Fruit fly (Drosophila melanogaster) whole organism, embryonic: ENCODE results near the gene CG15741.

Source experiments
- Abd-B ChIP-seq: fragments of 200-800 bp; sonication (Bioruptor generic); optimal IDR thresholded peaks from 2 replicates; lab custom pipeline; 2018; ENCODE audit warnings: missing biosample characterization, mild to moderate bottlenecking, missing genetic modification characterization, moderate library complexity
- Adf1 ChIP-seq: fragments of 200-800 bp; sonication (Bioruptor generic); IDR thresholded peaks from 2 replicates; pipeline ENCODE4 v1.3.6; 2022; ENCODE audit warnings: missing biosample characterization, missing genetic modification characterization
- Asciz ChIP-seq: fragments of 200-800 bp; sonication (Bioruptor generic); optimal IDR thresholded peaks from 2 replicates; lab custom pipeline; 2017; ENCODE audit warnings: missing biosample characterization, mild to moderate bottlenecking, missing genetic modification characterization, missing genetic modification reagents
- Atf-2 ChIP-seq: fragments of 200-800 bp; sonication (Bioruptor generic); optimal IDR thresholded peaks from 2 replicates; lab custom pipeline; 2016; ENCODE audit warnings: missing biosample characterization, missing genetic modification characterization
- BEAF-32 ChIP-seq: fragments of 200-800 bp; sonication (Bioruptor generic); optimal IDR thresholded peaks from 3 replicates; lab custom pipeline; 2017; ENCODE audit warnings: missing biosample characterization, missing genetic modification characterization, mild to moderate bottlenecking, moderate library complexity, missing genetic modification reagents
- CG11085 ChIP-seq: fragments of 200-800 bp; sonication (Bioruptor generic); IDR thresholded peaks from 2 replicates; pipeline ENCODE4 v1.3.6; 2022; ENCODE audit warnings: missing biosample characterization, missing genetic modification characterization
- CG11696 ChIP-seq: fragments of 200-800 bp; sonication (Bioruptor generic); IDR thresholded peaks from 2 replicates; pipeline ENCODE4 v1.3.6; 2022; ENCODE audit warnings: missing biosample characterization, missing genetic modification characterization
- CG13894 ChIP-seq: fragments of 200-800 bp; sonication (Bioruptor generic); optimal IDR thresholded peaks from 3 replicates; lab custom pipeline; 2018; ENCODE audit warnings: missing biosample characterization, mild to moderate bottlenecking, missing genetic modification characterization, moderate library complexity
- CG14441 ChIP-seq: fragments of 200-800 bp; sonication (Bioruptor generic); IDR thresholded peaks from 2 replicates; pipeline ENCODE4 v1.3.6; 2022; ENCODE audit warnings: missing biosample characterization, missing genetic modification characterization
- CG14860 ChIP-seq: fragments of 200-800 bp; sonication (Bioruptor generic); IDR thresholded peaks from 3 replicates; pipeline ENCODE4 v1.3.6; 2022; ENCODE audit warnings: missing biosample characterization, missing genetic modification characterization; ENCODE audit not compliant: partially characterized antibody
- CG16779 ChIP-seq: fragments of 200-800 bp; sonication (Bioruptor generic); IDR thresholded peaks from 2 replicates; pipeline ENCODE4 v1.3.6; 2022; ENCODE audit warnings: missing biosample characterization, missing genetic modification characterization
- CG16813 ChIP-seq: fragments of 200-800 bp; sonication (Bioruptor generic); IDR thresholded peaks from 3 replicates; pipeline ENCODE4 v1.3.6; 2022; ENCODE audit warnings: missing biosample characterization, missing genetic modification characterization; ENCODE audit not compliant: partially characterized antibody
- CG16863 ChIP-seq: fragments of 200-800 bp; sonication (Bioruptor generic); optimal IDR thresholded peaks from 3 replicates; lab custom pipeline; 2016; ENCODE audit warnings: missing biosample characterization, missing genetic modification characterization
- CG17612 ChIP-seq: fragments of 200-800 bp; sonication (Bioruptor generic); IDR thresholded peaks from 2 replicates; pipeline ENCODE4 v1.3.6; 2022; ENCODE audit warnings: missing biosample characterization, missing genetic modification characterization
- CG1792 ChIP-seq: fragments of 200-800 bp; sonication (Bioruptor generic); optimal IDR thresholded peaks from 2 replicates; lab custom pipeline; 2016; ENCODE audit warnings: missing biosample characterization, missing genetic modification characterization
- CG2120 ChIP-seq: fragments of 200-800 bp; sonication (Bioruptor generic); optimal IDR thresholded peaks from 3 replicates; lab custom pipeline; 2016; ENCODE audit warnings: missing biosample characterization, missing genetic modification characterization
- CG3163 ChIP-seq: fragments of 200-800 bp; sonication (Bioruptor generic); optimal IDR thresholded peaks from 3 replicates; lab custom pipeline; 2016; ENCODE audit warnings: missing biosample characterization, missing genetic modification characterization
- CG3995 ChIP-seq: fragments of 200-800 bp; sonication (Bioruptor generic); optimal IDR thresholded peaks from 3 replicates; lab custom pipeline; 2016; ENCODE audit warnings: missing biosample characterization, missing genetic modification characterization
- CG4360 ChIP-seq: fragments of 200-800 bp; sonication (Bioruptor generic); IDR thresholded peaks from 2 replicates; pipeline ENCODE4 v1.3.6; 2022; ENCODE audit warnings: missing biosample characterization, missing genetic modification characterization
- CG6254 ChIP-seq: fragments of 200-800 bp; sonication (Bioruptor generic); optimal IDR thresholded peaks from 3 replicates; lab custom pipeline; 2017; ENCODE audit warnings: mild to moderate bottlenecking, missing biosample characterization, missing genetic modification reagents, missing genetic modification characterization
- CG6654 ChIP-seq: fragments of 200-800 bp; sonication (Bioruptor generic); optimal IDR thresholded peaks from 2 replicates; lab custom pipeline; 2017; ENCODE audit warnings: missing biosample characterization, mild to moderate bottlenecking, missing genetic modification characterization
- CG6683 ChIP-seq: fragments of 200-800 bp; sonication (Bioruptor generic); optimal IDR thresholded peaks from 2 replicates; lab custom pipeline; 2017; ENCODE audit warnings: missing biosample characterization, mild to moderate bottlenecking, missing genetic modification characterization, missing genetic modification reagents
- CG8089 ChIP-seq: fragments of 200-800 bp; sonication (Bioruptor generic); optimal IDR thresholded peaks from 3 replicates; lab custom pipeline; 2016; ENCODE audit warnings: missing biosample characterization, missing genetic modification characterization
- CG9215 ChIP-seq: fragments of 200-800 bp; sonication (Bioruptor generic); IDR thresholded peaks from 2 replicates; pipeline ENCODE4 v1.3.6; 2022; ENCODE audit warnings: missing biosample characterization, missing genetic modification characterization
- CG9797 ChIP-seq: fragments of 200-800 bp; sonication (Bioruptor generic); optimal IDR thresholded peaks from 3 replicates; lab custom pipeline; 2018; ENCODE audit warnings: missing biosample characterization, mild to moderate bottlenecking, missing genetic modification characterization
- CoRest ChIP-seq: fragments of 200-800 bp; sonication (Bioruptor generic); optimal IDR thresholded peaks from 3 replicates; lab custom pipeline; 2018; ENCODE audit warnings: missing biosample characterization, mild to moderate bottlenecking, missing genetic modification characterization, moderate library complexity
- Dbx ChIP-seq: fragments of 200-800 bp; sonication (Bioruptor generic); IDR thresholded peaks from 3 replicates; pipeline ENCODE4 v1.3.6; 2022; ENCODE audit warnings: missing biosample characterization, missing genetic modification characterization
- MESR4 ChIP-seq: fragments of 200-800 bp; sonication (Bioruptor generic); optimal IDR thresholded peaks from 2 replicates; lab custom pipeline; 2018; ENCODE audit warnings: missing biosample characterization, mild to moderate bottlenecking, missing genetic modification characterization, moderate library complexity
- Nf-YC ChIP-seq: fragments of 200-800 bp; optimal IDR thresholded peaks from 3 replicates; lab custom pipeline; 2019; ENCODE audit warnings: missing biosample characterization, mild to moderate bottlenecking, missing genetic modification characterization, moderate library complexity
- Optix ChIP-seq: fragments of 200-800 bp; sonication (Bioruptor generic); IDR thresholded peaks from 3 replicates; pipeline ENCODE4 v1.3.6; 2022; ENCODE audit warnings: missing biosample characterization, missing genetic modification characterization
- Spps ChIP-seq: fragments of 200-800 bp; sonication (Bioruptor generic); optimal IDR thresholded peaks from 2 replicates; lab custom pipeline; 2018; ENCODE audit warnings: missing biosample characterization, mild to moderate bottlenecking, missing genetic modification characterization
- ase ChIP-seq: fragments of 200-800 bp; sonication (Bioruptor generic); IDR thresholded peaks from 3 replicates; pipeline ENCODE4 v1.3.6; 2022; ENCODE audit warnings: missing biosample characterization, missing genetic modification characterization
- bab2 ChIP-seq: fragments of 200-800 bp; sonication (Bioruptor generic); optimal IDR thresholded peaks from 2 replicates; lab custom pipeline; 2016; ENCODE audit warnings: missing biosample characterization, missing genetic modification characterization
- bbx ChIP-seq: fragments of 200-800 bp; sonication (Bioruptor generic); IDR thresholded peaks from 2 replicates; pipeline ENCODE4 v1.3.6; 2022; ENCODE audit warnings: missing biosample characterization, missing genetic modification characterization; ENCODE audit not compliant: partially characterized antibody
- btn ChIP-seq: fragments of 200-800 bp; sonication (Bioruptor generic); optimal IDR thresholded peaks from 2 replicates; lab custom pipeline; 2016; ENCODE audit warnings: missing biosample characterization, missing genetic modification characterization
- ci ChIP-seq: fragments of 200-800 bp; sonication (Bioruptor generic); IDR thresholded peaks from 3 replicates; pipeline ENCODE4 v1.3.6; 2022; ENCODE audit warnings: missing biosample characterization, missing genetic modification characterization
- crol ChIP-seq: fragments of 200-800 bp; sonication (Bioruptor generic); IDR thresholded peaks from 2 replicates; pipeline ENCODE4 v1.3.6; 2022; ENCODE audit warnings: missing biosample characterization, missing genetic modification characterization
- disco-r ChIP-seq: fragments of 200-800 bp; sonication (Bioruptor generic); optimal IDR thresholded peaks from 2 replicates; lab custom pipeline; 2016; ENCODE audit warnings: missing biosample characterization, missing genetic modification characterization
- dmrt99B ChIP-seq: fragments of 200-800 bp; sonication (Bioruptor generic); optimal IDR thresholded peaks from 2 replicates; lab custom pipeline; 2018; ENCODE audit warnings: missing biosample characterization, mild to moderate bottlenecking, missing genetic modification characterization, moderate library complexity
- emc ChIP-seq: fragments of 200-800 bp; sonication (Bioruptor generic); optimal IDR thresholded peaks from 2 replicates; lab custom pipeline; 2016; ENCODE audit warnings: missing biosample characterization, missing genetic modification characterization
- eve ChIP-seq, 2 experiments: fragments of >200 bp; optimal IDR thresholded peaks; 2 replicates each; lab custom pipeline; 2017; ENCODE audit warnings: missing biosample characterization in 2 of 2, missing genetic modification characterization in 2 of 2
- fd96Cb ChIP-seq: fragments of 200-800 bp; sonication (Bioruptor generic); optimal IDR thresholded peaks from 2 replicates; lab custom pipeline; 2018; ENCODE audit warnings: missing biosample characterization, mild to moderate bottlenecking, missing genetic modification characterization, moderate library complexity
- ken ChIP-seq: fragments of 200-800 bp; sonication (Bioruptor generic); IDR thresholded peaks from 3 replicates; pipeline ENCODE4 v1.3.6; 2022; ENCODE audit warnings: missing biosample characterization, missing genetic modification characterization
- klu ChIP-seq: fragments of 200-800 bp; sonication (Bioruptor generic); IDR thresholded peaks from 2 replicates; pipeline ENCODE4 v1.3.6; 2022; ENCODE audit warnings: missing biosample characterization, missing genetic modification characterization
- maf-S ChIP-seq: fragments of 200-800 bp; sonication (Bioruptor generic); optimal IDR thresholded peaks from 2 replicates; lab custom pipeline; 2016; ENCODE audit warnings: missing biosample characterization, missing genetic modification characterization
- salm ChIP-seq: fragments of 200-800 bp; sonication (Bioruptor generic); optimal IDR thresholded peaks from 2 replicates; lab custom pipeline; 2018; ENCODE audit warnings: missing biosample characterization, mild to moderate bottlenecking, missing genetic modification characterization
- scrt ChIP-seq: fragments of 200-800 bp; sonication (Bioruptor generic); optimal IDR thresholded peaks from 2 replicates; lab custom pipeline; 2018; ENCODE audit warnings: missing biosample characterization, mild to moderate bottlenecking, missing genetic modification characterization, moderate library complexity
- seq ChIP-seq: fragments of 200-800 bp; sonication (Bioruptor generic); IDR thresholded peaks from 2 replicates; pipeline ENCODE4 v1.3.6; 2022; ENCODE audit warnings: missing biosample characterization, missing genetic modification characterization
- sisA ChIP-seq: fragments of 200-800 bp; sonication (Bioruptor generic); IDR thresholded peaks from 2 replicates; pipeline ENCODE4 v1.3.6; 2022; ENCODE audit warnings: missing biosample characterization, missing genetic modification characterization
- tin ChIP-seq: fragments of 200-800 bp; sonication (Bioruptor generic); optimal IDR thresholded peaks from 3 replicates; lab custom pipeline; 2016; ENCODE audit warnings: missing biosample characterization, missing genetic modification characterization

CG15741 gene

DNA sequence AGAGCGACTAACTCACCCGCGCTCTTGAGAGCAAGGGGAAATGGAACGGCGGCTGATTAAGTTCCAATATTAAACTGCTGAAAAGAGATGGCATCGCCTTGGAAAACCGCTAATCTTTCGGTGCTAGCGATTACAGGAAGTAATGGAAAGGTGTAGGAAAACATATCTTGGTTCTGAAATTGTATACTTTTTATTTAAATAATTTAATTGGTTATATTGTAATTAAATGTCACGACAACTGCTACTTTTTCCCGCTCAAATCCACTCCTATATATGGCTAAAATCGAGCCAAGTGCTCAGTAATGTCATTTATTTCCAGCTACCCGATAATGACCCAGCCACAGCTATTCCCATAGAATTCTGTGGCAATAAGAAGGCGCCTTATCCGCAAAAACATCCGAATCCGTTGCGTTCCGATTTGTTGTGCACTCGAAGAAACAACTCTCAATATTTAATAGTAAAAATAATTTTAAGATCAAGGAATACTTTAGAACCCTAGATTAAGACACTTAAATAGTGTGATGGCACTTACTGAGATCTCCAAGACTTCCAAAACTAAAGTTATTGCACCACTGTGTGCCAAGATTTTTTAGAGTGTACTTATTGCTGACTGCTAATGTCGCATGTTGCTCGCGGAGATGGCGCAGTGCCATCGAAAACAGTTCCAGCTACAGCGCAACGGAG lies 49.5 kb downstream of the CG15741 start (continued):
- TF ChIP-seq CG3163 (GFP tag; lab: Kevin White, UChicago) (no peak), MESR4 (GFP tag; lab: Kevin White, UChicago) (no peak), CG11696 (GFP tag; lab: Robert Waterston, UW) (0 out of 2 replicates have a peak, but pooled peaks have one; percentile 26), CG3995 (GFP tag; lab: Kevin White, UChicago) (no peak), CG6654 (GFP tag; lab: Kevin White, UChicago) (peak; percentile 9), CG11085 (GFP tag; lab: Robert Waterston, UW) (no peak), CG13894 (no peak), eve (GFP tag; optimal IDR thresholded peaks at IDR 0.05; lab: Kevin White, UChicago) (peak in 1 of 2 experiments; percentile 71), ase (GFP tag; lab: Robert Waterston, UW) (peak; percentile 56; the same call in 2 of the 3 replicates), seq (GFP tag; lab: Robert Waterston, UW) (peak; percentile 63; the same call in 1 of the 2 replicates), bbx (GFP tag; lab: Robert Waterston, UW) (no peak), CG4360 (GFP tag; lab: Robert Waterston, UW) (0 out of 2 replicates have a peak, but pooled peaks have one; percentile 43), klu (GFP tag; lab: Robert Waterston, UW) (0 out of 2 replicates have a peak, but pooled peaks have one; percentile 52), CG9797 (no peak), CG9215 (GFP tag; lab: Robert Waterston, UW) (no peak; the same call in 1 of the 2 replicates), dmrt99B (tag; lab: Kevin White, UChicago) (peak; percentile 82), emc (GFP tag; lab: Kevin White, UChicago) (no peak), CG8089 (GFP tag; lab: Kevin White, UChicago) (peak; percentile 22), CG16813 (GFP tag; lab: Robert Waterston, UW) (no peak), CG14860 (GFP tag; lab: Robert Waterston, UW) (no peak), CG1792 (GFP tag; lab: Kevin White, UChicago) (peak; percentile 38), Spps (tag; lab: Kevin White, UChicago) (no peak), CG16863 (GFP tag; lab: Kevin White, UChicago) (peak; percentile 55), sisA (GFP tag; lab: Robert Waterston, UW) (peak; percentile 61), CG16779 (GFP tag; lab: Robert Waterston, UW) (no peak), scrt (peak; percentile 46), CG14441 (GFP tag; lab: Robert Waterston, UW) (peak; percentile 73), CG6254 (peak; percentile 52), bab2 (GFP tag; lab: Kevin White, UChicago) (peak; percentile 61), Abd-B (peak; percentile 34), Nf-YC (tag; lab: Kevin White, UChicago) (no peak), CG17612 (GFP tag; lab: Robert Waterston, UW) (no peak), CG2120 (peak; percentile 74), Atf-2 (GFP tag; lab: Kevin White, UChicago) (peak; percentile 42), btn (GFP tag; lab: Kevin White, UChicago) (peak; percentile 40), disco-r (GFP tag; lab: Kevin White, UChicago) (no peak), CG6683 (GFP tag; lab: Kevin White, UChicago) (peak; percentile 16), ken (GFP tag; lab: Robert Waterston, UW) (peak; percentile 81), salm (peak; percentile 67), crol (GFP tag; lab: Robert Waterston, UW) (0 out of 2 replicates have a peak, but pooled peaks have one; percentile 21), ci (GFP tag; lab: Robert Waterston, UW) (peak; percentile 92), BEAF-32 (no peak), CoRest (tag; lab: Kevin White, UChicago) (peak; percentile 74), maf-S (peak; percentile 30), fd96Cb (tag; lab: Kevin White, UChicago) (peak; percentile 64), Asciz (peak; percentile 58), Dbx (GFP tag; lab: Robert Waterston, UW) (0 out of 3 replicates have a peak, but pooled peaks have one; percentile 11), Optix (GFP tag; lab: Robert Waterston, UW) (peak; percentile 65; the same call in 1 of the 3 replicates), tin (GFP tag; lab: Kevin White, UChicago) (peak; percentile 62), Adf1 (GFP tag; lab: Robert Waterston, UW) (no peak)
